Worm (Caenorhabditis elegans) whole organism, dauer: ENCODE data around the gene clec-160.

Experiments
- unc-62 ChIP-seq: sonication (generic microtip); optimal IDR thresholded peaks from 2 replicates; lab custom pipeline; 2017; ENCODE audit warnings: missing biosample characterization, missing genetic modification reagents, missing genetic modification characterization

clec-160 gene

DNA sequence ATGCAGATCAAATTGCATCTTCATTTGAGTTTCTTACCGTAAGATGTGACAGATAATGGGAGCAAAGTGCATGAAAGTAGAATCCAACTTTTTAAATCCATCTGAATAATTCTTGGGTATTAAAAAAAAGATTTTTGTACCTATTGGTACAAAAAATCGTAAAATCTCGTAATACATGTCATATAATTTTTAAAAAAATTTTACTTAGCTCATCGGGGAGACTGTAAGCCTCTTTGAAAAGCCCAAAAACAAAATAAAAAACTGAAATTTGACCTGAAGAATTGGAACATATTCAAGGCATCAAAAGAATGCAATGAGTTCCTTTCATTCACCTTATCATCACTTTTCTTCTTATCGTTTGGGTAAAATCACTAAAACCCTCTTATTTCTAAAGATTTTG is at the start of gene clec-160:
Gene clec-160 (minus strand): TSS at position 101 of the 400 bp plus-strand sequence.
- no peak for TF ChIP-seq unc-62 (GFP tag; lab: Kevin White, UChicago)

DNA sequence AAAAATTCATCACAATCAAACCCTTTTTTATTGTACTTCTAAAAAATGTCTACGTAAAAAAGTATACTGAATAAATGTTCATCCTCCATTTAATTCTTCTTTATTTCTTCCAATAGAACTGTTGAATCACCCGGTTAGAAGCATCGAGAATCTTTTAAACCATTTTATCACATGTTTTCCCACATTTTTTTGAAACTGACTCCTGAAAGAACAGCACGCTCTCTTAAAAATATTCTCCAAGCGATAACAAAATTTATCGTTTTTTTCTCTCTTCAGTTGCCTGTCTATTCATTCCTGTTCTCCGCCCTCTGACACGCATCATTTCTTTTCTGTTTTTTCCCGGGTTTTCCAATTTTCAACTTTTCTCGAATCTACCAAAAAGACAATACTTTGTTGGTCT is 48.6 kb upstream of the clec-160 start, which contains the start of gene F10E9.12:
Gene F10E9.12 (plus strand): TSS at position 131 of the 400 bp plus-strand sequence.
- TF ChIP-seq unc-62 (GFP tag; lab: Kevin White, UChicago) = no peak

DNA sequence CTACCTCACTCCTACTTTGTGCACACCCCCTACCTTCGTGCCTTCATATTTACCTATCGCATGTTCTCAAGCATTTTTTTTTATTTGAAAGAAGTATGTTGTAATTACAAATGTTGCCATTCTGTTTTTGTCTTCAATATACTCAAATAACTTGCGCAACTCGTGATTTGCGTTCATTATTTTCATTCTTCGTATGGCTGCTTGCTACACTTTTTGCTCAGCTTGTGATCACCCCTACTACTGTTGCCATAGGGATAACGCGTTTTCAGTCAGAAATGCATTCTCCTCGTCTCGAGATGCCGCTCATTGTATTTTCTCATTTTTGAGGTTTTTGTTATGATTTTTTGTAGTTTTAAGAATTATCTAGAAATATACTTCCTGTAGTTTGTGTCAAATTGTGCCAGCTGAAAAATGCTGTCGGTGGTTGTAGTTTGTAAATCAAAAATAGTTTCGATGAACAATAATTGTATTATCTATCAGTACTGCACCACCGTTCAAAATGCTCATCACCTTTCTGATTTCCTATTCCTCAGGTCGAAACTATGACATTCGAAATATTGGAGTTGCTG is 47.0 kb upstream of the clec-160 start, which contains the start of gene F10E9.1:
Gene F10E9.1 (plus strand): TSS at position 519 of the 569 bp plus-strand sequence.
- TF ChIP-seq unc-62 (GFP tag; lab: Kevin White, UChicago) = no peak

DNA sequence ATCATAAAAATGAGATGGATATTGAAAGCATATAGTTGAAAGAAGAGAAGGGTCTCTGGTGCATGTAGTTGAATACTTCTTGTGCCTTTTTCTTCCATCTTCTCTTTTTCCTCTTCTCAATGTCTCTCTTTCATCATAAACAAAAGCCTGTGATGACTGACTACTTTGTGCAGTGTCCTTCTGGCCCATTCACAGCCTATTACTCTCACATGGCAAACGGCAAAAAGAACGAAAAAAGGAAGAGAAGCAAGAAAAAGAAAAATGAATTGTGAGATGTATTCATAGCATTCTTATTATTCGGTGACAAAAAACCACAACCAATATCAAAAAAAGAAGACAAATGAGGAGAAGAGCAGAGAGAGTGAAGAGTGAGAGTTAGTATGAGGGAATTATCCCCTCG is 45.5 kb upstream of the clec-160 start:
- no peak for TF ChIP-seq unc-62 (GFP tag; lab: Kevin White, UChicago)

DNA sequence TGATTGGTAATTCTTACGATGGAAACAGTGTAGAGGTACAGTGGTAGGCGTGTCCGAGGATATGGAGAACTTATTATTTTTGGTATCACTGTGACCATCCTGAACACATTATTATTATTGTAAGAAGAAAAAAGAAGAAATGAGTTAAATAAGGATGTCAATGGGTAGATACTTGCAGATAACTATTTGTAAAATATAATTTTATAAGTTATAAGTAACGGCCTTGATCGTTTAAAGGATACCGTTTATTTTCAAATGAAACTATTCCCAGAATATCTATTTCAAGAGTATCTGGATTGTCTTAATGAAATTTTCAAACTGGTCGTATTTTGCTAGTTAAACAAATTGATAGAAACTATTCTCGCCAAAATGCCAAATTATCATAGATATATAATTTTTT is 44.4 kb upstream of the clec-160 start, which contains the start of gene F10E9.10:
Gene F10E9.10 (minus strand): TSS at position 101 of the 400 bp plus-strand sequence.
- TF ChIP-seq unc-62 (GFP tag; lab: Kevin White, UChicago) = no peak

DNA sequence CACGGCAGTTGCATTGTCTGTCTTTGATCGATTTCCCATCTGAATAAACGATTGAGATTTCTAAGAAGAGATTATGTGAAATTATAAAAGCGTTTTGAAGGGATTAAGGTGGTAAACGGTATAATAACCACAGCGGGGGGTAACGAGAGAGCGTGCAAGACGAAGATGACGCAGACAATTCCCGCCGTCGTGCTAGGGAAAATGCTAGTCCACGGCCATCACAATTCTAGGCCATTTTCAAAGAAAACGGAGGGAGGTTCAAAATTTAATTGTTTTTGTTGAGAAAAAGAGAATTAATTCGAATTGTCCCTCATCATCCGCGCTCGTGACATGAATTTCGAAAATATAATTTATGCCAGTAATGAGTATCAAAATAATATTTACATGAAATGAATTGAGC is 43.3 kb upstream of the clec-160 start, which contains the start of gene F10E9.11:
Gene F10E9.11 (minus strand): TSS at position 161 of the 400 bp plus-strand sequence.
- no peak for TF ChIP-seq unc-62 (GFP tag; lab: Kevin White, UChicago)

DNA sequence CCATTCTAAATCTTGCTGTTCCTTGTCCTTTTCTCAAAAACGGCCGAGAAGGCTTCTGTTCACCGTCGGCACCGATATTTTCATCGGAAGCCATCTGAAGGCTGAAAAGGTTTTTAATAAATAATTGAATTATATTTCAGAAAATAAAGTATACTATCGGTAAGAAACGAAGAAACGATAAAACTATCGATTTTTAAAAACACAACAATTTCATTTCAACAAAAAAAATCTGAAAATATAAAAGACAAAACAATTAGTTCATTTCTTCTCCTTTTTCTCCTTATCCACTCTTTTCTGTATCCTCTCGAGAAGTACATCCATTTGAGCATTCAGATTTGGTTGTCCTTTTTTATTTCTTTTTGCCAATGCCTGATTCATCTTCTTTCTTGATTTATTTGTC is 42.7 kb upstream of the clec-160 start, which contains the start of gene sas-4:
Gene sas-4 (minus strand): TSS at position 101 of the 400 bp plus-strand sequence.
- no peak for TF ChIP-seq unc-62 (GFP tag; lab: Kevin White, UChicago)

DNA sequence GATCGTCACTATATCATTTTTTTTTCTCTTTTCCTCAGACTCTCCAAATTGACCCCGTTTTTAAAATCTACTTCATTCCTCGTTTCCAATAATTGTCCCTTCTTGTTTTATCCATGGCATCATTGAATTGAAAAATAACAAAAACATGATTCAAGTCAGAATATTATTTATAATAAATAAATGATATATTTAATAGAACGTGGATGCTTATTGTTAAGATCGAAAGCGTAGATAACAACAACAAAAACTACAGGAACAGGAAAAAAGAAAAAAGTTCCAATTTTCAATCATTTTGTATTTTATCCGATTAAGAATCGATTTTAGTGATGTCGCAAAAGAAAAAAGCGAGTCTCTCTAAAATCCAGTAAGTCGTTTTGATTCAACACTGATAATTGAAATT is 36.6 kb upstream of the clec-160 start, which contains the start of gene F10E9.2:
Gene F10E9.2 (plus strand): TSS at position 301 of the 400 bp plus-strand sequence.
- no peak for TF ChIP-seq unc-62 (GFP tag; lab: Kevin White, UChicago)

DNA sequence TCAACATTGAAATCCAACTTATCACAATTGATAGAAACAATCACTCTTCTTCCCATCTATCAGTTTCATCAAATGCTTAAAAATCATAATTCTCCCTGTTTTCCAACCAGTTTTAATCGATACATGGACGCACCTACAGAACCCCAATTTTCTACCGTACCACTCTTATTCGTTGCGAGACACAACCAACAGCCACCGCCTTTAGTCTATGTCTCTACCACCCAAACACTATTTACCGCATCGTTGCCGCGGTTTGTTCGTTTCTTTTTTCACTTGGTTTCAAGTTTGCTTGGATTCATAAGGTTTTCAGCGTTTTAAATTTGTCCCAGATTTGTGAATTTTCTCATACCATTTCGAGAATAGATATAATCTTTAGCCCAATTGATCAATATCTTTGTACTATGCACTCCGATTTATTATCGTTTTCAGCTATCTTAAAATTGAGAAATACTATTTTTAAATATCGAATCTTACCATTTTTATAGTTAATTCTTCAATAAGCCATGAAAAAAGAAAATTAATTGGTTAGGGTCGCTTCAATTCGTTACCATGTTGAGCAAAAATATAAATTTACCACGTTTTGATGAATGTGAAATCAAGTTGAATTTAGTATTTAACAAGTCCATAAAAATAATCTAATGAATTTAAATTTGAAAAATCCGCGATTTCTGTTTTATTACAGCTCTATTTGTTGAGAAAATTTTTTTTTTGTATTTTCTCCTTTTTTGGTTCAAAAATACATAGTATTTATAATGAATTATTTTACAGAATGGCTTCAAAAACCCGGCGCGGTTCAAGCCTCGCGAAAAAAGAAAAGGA is 34.7 kb upstream of the clec-160 start, which contains the start of gene F10E9.3:
Gene F10E9.3 (plus strand): TSS at position 769 of the 819 bp plus-strand sequence.
- no peak for TF ChIP-seq unc-62 (GFP tag; lab: Kevin White, UChicago)

DNA sequence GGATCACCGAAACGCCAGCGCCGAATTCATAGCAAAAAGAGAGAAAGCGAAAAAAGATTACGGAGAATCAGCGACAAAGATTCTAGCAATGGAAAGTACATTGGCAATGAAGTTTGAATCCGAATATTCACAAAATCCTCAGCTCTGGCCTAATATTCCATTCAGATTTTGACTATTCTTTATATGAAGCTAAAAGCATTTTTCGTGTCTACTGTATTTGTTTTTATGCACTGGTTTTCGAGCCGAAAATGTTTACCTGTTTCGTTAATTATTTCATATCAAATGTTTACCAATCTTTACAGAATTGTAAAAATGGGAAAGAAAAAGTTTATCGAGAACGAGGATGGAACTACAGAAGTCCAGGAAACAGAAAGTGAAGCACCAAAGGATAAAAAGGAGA is 32.5 kb upstream of the clec-160 start, which contains the start of gene F10E9.4:
Gene F10E9.4 (plus strand): TSS at position 301 of the 400 bp plus-strand sequence.
- no peak for TF ChIP-seq unc-62 (GFP tag; lab: Kevin White, UChicago)

DNA sequence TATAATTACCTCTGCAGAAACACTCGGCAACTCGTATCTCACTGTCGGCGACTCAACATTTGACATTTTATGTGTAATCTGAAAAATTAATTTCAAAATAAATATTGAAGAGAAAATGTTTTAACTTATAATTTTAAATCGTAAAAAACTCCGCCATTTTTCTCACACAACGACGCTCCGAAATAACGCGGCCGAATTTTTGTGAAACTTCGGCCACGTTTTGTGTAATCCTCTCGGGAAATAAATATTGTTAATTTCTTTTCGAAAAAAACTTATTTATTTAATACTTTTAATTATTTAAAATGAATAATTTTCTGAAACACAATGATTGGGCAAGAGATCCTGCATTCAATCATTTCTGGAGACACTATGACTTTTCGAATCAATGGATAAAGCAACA is 31.6 kb upstream of the clec-160 start, which contains the start of the genes F10E9.7 and F10E9.5:
Gene F10E9.7 (minus strand): TSS at position 86 of the 400 bp plus-strand sequence.
Gene F10E9.5 (plus strand): TSS at position 237 of the 400 bp plus-strand sequence.
- TF ChIP-seq unc-62 (GFP tag; lab: Kevin White, UChicago) = no peak

DNA sequence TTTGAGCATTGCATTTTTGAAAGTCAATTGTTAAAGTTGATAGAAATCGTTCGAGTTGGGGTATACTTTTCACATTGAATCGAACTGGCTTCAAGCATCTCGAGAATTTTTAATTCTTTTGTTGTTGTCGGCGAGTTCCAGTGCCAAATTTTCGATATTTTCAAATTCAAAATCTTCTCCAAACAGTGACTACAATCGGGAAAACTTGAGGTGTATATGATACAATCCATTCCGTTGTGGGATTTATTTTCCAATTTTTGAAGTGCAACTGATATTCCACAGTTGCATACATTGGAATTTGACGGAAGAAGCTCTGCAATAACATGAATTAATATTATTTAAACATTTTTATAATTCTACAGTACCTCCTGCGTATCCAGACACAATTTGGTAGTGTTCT is 30.0 kb upstream of the clec-160 start:
- TF ChIP-seq unc-62 (GFP tag; lab: Kevin White, UChicago) = no peak

DNA sequence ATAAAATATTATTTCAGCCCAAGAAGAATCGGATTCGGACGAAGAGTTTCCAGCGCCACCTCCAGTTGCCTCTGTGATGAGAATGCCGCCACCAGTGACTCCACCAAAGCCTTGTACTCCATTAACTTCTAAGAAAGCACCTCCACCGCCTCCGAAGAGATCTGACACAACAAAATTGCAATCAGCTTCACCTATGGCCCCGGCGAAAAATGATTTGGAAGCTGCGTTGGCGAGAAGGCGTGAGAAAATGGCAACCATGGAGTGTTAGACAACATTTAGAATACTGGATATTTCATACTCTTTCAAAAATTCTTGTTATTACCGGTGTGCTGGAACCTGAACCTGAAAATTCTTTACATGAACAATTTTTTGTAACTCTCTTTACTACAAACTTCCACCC is 29.5 kb upstream of the clec-160 start:
- no peak for TF ChIP-seq unc-62 (GFP tag; lab: Kevin White, UChicago)

DNA sequence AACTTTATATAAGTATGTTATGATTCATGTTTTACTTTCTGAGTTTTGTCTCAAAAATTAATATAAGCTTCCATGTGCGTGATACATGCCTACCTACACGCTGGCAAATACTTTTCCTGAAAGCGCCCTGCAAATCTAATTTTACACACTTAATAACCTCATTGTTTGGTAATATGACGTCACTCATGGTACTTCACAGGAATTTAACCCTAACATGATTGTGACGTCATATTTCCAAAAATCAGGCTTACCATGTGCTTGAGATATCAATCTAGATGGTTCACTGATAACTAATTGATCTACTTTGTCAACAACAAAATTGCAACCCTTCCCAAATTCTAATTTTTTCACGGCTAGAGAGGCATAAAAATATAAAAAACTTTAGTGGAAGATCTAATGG is 27.7 kb upstream of the clec-160 start:
- no peak for TF ChIP-seq unc-62 (GFP tag; lab: Kevin White, UChicago)

DNA sequence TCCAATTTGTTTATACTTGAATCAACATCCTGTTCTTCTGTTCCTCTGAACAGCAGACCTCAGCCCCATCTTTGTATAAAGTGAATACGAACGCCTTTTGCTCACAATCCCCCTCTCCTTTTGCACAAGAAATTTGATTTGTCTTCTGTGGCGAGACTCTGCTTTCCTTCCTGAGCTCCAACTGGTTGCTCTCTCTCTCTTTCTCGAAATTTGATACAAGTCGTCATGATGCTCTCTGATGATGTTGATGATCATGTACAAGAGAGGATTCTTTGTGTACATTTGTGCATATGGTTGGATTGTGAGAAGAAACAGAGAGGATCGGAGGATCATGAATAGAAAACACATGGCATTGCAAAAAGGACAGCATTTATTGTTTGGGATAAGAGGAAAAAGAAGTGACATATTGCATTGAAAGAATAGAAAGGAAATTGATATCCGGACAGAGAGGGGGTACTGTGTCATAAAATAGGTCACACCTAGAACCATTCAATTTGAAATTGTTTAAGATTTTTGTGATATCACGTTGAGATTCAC is 25.2 kb upstream of the clec-160 start:
- no peak for TF ChIP-seq unc-62 (GFP tag; lab: Kevin White, UChicago)

DNA sequence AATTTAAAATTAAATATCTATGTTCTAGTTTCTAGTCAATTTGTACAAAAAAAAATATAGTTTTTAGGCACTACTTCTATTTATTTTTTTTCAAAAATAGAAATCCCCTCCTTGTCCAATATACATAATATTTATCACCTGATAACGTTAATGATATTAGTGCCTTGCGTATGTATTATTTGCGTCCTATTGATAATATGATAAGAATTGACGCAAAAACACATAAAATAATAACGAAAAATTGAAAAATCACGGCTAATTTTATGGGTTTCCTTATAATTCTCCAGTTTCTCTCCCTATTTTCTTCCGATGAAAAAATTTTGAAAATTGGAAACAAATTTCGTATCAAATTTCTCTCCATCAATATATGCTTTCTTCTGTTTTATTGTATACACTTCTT is 24.0 kb upstream of the clec-160 start:
- TF ChIP-seq unc-62 (GFP tag; lab: Kevin White, UChicago) = no peak
